Worm (Caenorhabditis elegans): Measurements from ENCODE around the gene C41H7.9.

The C41H7.9 gene

DNA sequence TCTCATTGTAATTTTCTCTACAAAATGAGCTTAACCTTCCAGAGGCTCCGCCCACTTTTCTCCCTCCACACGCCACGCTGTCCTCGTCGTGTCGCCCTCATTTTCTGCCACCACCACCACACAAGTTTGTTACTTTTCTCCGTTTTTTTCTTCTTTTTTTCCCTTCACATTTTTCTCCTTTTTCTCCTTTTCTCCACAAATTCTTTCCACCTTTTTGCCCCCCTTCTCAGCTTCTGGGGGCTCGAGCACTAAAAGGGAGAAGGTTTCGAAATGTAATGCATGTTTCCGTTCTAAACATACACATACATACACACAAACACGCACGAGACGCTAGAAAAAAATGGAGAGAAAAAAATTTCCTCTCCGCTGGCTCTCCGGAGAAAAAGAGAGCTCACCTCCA, 35.4 kb downstream of the C41H7.9 start, which contains the start of gene nhr-88 (continued):
- TF ChIP-seq pax-3 (tag; optimal IDR thresholded peaks at IDR 0.05) (no peak), fkh-8 (tag; optimal IDR thresholded peaks at IDR 0.05) (peak; percentile 60), pag-3 (tag; optimal IDR thresholded peaks at IDR 0.05; ENCODE audit: borderline replicate concordance, insufficient read depth) (no peak), mef-2 (tag; optimal IDR thresholded peaks at IDR 0.05) (no peak), Y116A8C.19 (tag; optimal IDR thresholded peaks at IDR 0.05; ENCODE audit: borderline replicate concordance) (no peak), pqm-1 (tag; optimal IDR thresholded peaks at IDR 0.05) (no peak), F16B12.6 (tag; optimal IDR thresholded peaks at IDR 0.05) (no peak), ces-1 (GFP tag; optimal IDR thresholded peaks at IDR 0.05) (no peak), ets-5 (GFP tag; IDR thresholded peaks at IDR 0.05) (no peak), irx-1 (tag; optimal IDR thresholded peaks at IDR 0.05) (no peak), ceh-63 (GFP tag; optimal IDR thresholded peaks at IDR 0.05) (no peak), mdl-1 (tag; optimal IDR thresholded peaks at IDR 0.05) (no peak), alr-1 (tag; optimal IDR thresholded peaks at IDR 0.05; ENCODE audit: borderline replicate concordance) (no peak), dsc-1 (tag; optimal IDR thresholded peaks at IDR 0.05) (no peak), snpc-4 (tag; optimal IDR thresholded peaks at IDR 0.05) (no peak), unc-98 (GFP tag; IDR thresholded peaks at IDR 0.05) (no peak), fos-1 (tag; optimal IDR thresholded peaks at IDR 0.05) (no peak), mab-9 (GFP tag; IDR thresholded peaks at IDR 0.05) (no peak), ceh-8 (GFP tag; optimal IDR thresholded peaks at IDR 0.05) (no peak), ama-1 (optimal IDR thresholded peaks at IDR 0.05) (no peak), dpl-1 (GFP tag; optimal IDR thresholded peaks at IDR 0.05) (no peak), grh-1 (GFP tag; IDR thresholded peaks at IDR 0.05) (no peak), lin-14 (GFP tag; optimal IDR thresholded peaks at IDR 0.05) (peak; percentile 79), aly-2 (tag; optimal IDR thresholded peaks at IDR 0.05) (no peak), sup-37 (GFP tag; optimal IDR thresholded peaks at IDR 0.05) (no peak), nhr-19 (GFP tag; conservative IDR thresholded peaks at IDR 0.05) (no peak), hlh-4 (tag; optimal IDR thresholded peaks at IDR 0.05) (no peak), lir-3 (tag; optimal IDR thresholded peaks at IDR 0.05; ENCODE audit: poor library complexity) (no peak), nhr-76 (tag; optimal IDR thresholded peaks at IDR 0.05) (no peak), nhr-28 (tag; optimal IDR thresholded peaks at IDR 0.05) (no peak)

DNA sequence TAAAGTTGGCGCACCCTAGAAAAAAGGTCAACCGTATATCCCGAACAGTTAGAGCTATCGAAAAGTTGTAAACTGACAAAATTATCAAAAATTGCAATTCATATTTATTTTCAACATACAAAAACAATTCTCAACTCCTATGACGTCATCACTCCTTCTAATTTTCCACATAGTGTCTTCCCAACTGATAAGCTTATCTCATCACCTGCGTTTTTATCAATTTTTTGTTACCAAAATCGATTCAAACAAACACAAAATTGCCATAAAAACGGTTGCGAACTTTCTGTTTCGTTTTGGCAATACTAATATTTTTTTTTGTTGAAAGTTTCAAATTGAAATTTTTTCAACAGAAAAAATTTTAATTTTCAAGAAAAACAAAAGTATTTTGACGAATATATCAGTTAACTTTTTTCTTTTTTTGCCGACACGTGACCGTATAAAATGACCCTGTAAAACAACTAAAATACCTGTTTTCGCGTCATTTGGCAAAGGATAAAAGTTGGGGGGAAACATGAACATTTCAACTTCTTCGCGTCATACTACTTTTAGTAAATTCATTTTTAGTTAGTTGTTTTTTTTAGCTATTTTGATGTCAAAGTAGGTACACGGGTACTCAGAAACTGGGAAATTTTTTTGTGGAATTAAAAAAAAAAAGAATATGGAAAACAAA, 36.3 kb downstream of the C41H7.9 start:
- TF ChIP-seq elt-2 (tag; optimal IDR thresholded peaks at IDR 0.05) (peak; percentile 91), grh-1 (GFP tag; IDR thresholded peaks at IDR 0.05) (peak; percentile 83), lin-13 (GFP tag; optimal IDR thresholded peaks at IDR 0.05) (no peak), lsy-2 (tag; optimal IDR thresholded peaks at IDR 0.05) (peak in 1 of 2 experiments; percentile 16), nhr-11 (tag; optimal IDR thresholded peaks at IDR 0.05) (no peak), ceh-90 (tag; optimal IDR thresholded peaks at IDR 0.05) (no peak), mab-9 (GFP tag; IDR thresholded peaks at IDR 0.05) (no peak), ces-1 (GFP tag; optimal IDR thresholded peaks at IDR 0.05) (no peak), snpc-4 (tag; optimal IDR thresholded peaks at IDR 0.05) (no peak), rnt-1 (tag; optimal IDR thresholded peaks at IDR 0.05) (no peak), nhr-90 (tag; optimal IDR thresholded peaks at IDR 0.05; ENCODE audit: poor library complexity) (no peak), fos-1 (tag; optimal IDR thresholded peaks at IDR 0.05) (no peak), F16B12.6 (tag; optimal IDR thresholded peaks at IDR 0.05) (no peak), elt-3 (tag; optimal IDR thresholded peaks at IDR 0.05) (peak in 2 of 6 experiments; percentile 25 to 42), unc-30 (tag; optimal IDR thresholded peaks at IDR 0.05) (no peak), skn-1 (tag; optimal IDR thresholded peaks at IDR 0.05) (peak; percentile 30), mef-2 (tag; optimal IDR thresholded peaks at IDR 0.05) (no peak), nhr-20 (tag; optimal IDR thresholded peaks at IDR 0.05) (peak; percentile 14), tlp-1 (tag; optimal IDR thresholded peaks at IDR 0.05) (peak; percentile 51), nhr-19 (GFP tag; conservative IDR thresholded peaks at IDR 0.05) (no peak; the same call in 1 of the 2 replicates), C16A3.4 (tag; optimal IDR thresholded peaks at IDR 0.05) (no peak), aha-1 (tag; optimal IDR thresholded peaks at IDR 0.05) (no peak), ceh-82 (tag; optimal IDR thresholded peaks at IDR 0.05) (no peak), nhr-77 (tag; optimal IDR thresholded peaks at IDR 0.05) (no peak), jun-1 (tag; optimal IDR thresholded peaks at IDR 0.05) (no peak), hlh-4 (tag; optimal IDR thresholded peaks at IDR 0.05) (no peak), Y116A8C.19 (tag; optimal IDR thresholded peaks at IDR 0.05; ENCODE audit: borderline replicate concordance) (no peak), unc-62 (GFP tag; optimal IDR thresholded peaks at IDR 0.05) (no peak), unc-98 (GFP tag; IDR thresholded peaks at IDR 0.05) (no peak), isw-1 (GFP tag; IDR thresholded peaks at IDR 0.05) (no peak), dpl-1 (GFP tag; optimal IDR thresholded peaks at IDR 0.05) (no peak), fkh-4 (tag; optimal IDR thresholded peaks at IDR 0.05; ENCODE audit: borderline replicate concordance) (no peak)
